Worm (Caenorhabditis elegans) whole organism, early embryonic: ENCODE results near the gene ztf-28.

Experiments used
- B0310.2 ChIP-seq: sonication (generic microtip); optimal IDR thresholded peaks from 2 replicates; lab custom pipeline; 2016; ENCODE audit warnings: mild to moderate bottlenecking, missing genetic modification characterization, missing compliant biosample characterization
- F13C5.2 ChIP-seq: sonication (generic microtip); optimal IDR thresholded peaks from 2 replicates; lab custom pipeline; 2017; ENCODE audit warnings: mild to moderate bottlenecking, missing genetic modification characterization, inconsistent platforms, missing compliant biosample characterization
- aly-1 ChIP-seq: sonication (generic microtip); optimal IDR thresholded peaks from 2 replicates; lab custom pipeline; 2016; ENCODE audit warnings: missing genetic modification characterization, missing compliant biosample characterization
- ama-1 ChIP-seq: fragments of 150-350 bp; optimal IDR thresholded peaks from 2 replicates; lab custom pipeline; 2014
- ceh-13 ChIP-seq: fragments of 200-800 bp; sonication (Bioruptor generic); optimal IDR thresholded peaks from 2 replicates; lab custom pipeline; 2018; ENCODE audit warnings: mild to moderate bottlenecking, missing genetic modification characterization, missing compliant biosample characterization
- ceh-36 ChIP-seq: sonication (generic microtip); optimal IDR thresholded peaks from 2 replicates; lab custom pipeline; 2016; ENCODE audit warnings: missing genetic modification characterization, inconsistent platforms, missing compliant biosample characterization
- ets-7 ChIP-seq: sonication (generic microtip); optimal IDR thresholded peaks from 2 replicates; lab custom pipeline; 2016; ENCODE audit warnings: missing genotype, missing genetic modification characterization, missing compliant biosample characterization
- flt-1 ChIP-seq: fragments of 200-800 bp; sonication (Bioruptor generic); IDR thresholded peaks from 2 replicates; pipeline ENCODE4 v1.3.6; 2022; ENCODE audit warnings: missing genetic modification characterization, missing compliant biosample characterization
- hmbx-1 ChIP-seq: sonication (generic microtip); optimal IDR thresholded peaks from 2 replicates; lab custom pipeline; 2016; ENCODE audit warnings: mild to moderate bottlenecking, missing genetic modification characterization, missing compliant biosample characterization
- hmg-4 ChIP-seq: fragments of 200-800 bp; sonication (Bioruptor generic); optimal IDR thresholded peaks from 2 replicates; lab custom pipeline; 2018; ENCODE audit warnings: mild to moderate bottlenecking, missing genetic modification characterization, missing compliant biosample characterization
- hnd-1 ChIP-seq: sonication (generic microtip); optimal IDR thresholded peaks from 2 replicates; lab custom pipeline; 2016; ENCODE audit warnings: missing genetic modification characterization, missing compliant biosample characterization
- pes-1 ChIP-seq: fragments of 200-800 bp; sonication (Bioruptor generic); IDR thresholded peaks from 2 replicates; pipeline ENCODE4 v1.3.6; 2022; ENCODE audit warnings: missing genetic modification reagents, missing genetic modification characterization, missing compliant biosample characterization
- scrt-1 ChIP-seq: fragments of 200-800 bp; sonication (Bioruptor generic); IDR thresholded peaks from 2 replicates; pipeline ENCODE4 v1.3.6; 2022; ENCODE audit warnings: missing genetic modification characterization, missing compliant biosample characterization
- sea-1 ChIP-seq: fragments of 200-800 bp; sonication (Bioruptor generic); conservative IDR thresholded peaks from 2 replicates; pipeline ENCODE4 v1.3.6; 2022; ENCODE audit warnings: missing genetic modification characterization, missing compliant biosample characterization
- tbx-11 ChIP-seq: fragments of 200-800 bp; sonication (Bioruptor generic); IDR thresholded peaks from 2 replicates; pipeline ENCODE4 v1.3.6; 2022; ENCODE audit warnings: missing genetic modification characterization, missing compliant biosample characterization
- tbx-37 ChIP-seq: fragments of 200-800 bp; sonication (Bioruptor generic); conservative IDR thresholded peaks from 2 replicates; pipeline ENCODE4 v1.3.6; 2022; ENCODE audit warnings: missing genetic modification reagents, missing genetic modification characterization, missing compliant biosample characterization
- tra-4 ChIP-seq: sonication (generic microtip); optimal IDR thresholded peaks from 2 replicates; lab custom pipeline; 2017; ENCODE audit warnings: missing genetic modification characterization, missing compliant biosample characterization

ztf-28 gene

ce11 chrV:2097653-2098052 lies 7.2 kb downstream of the ztf-28 start, which contains the start of gene clec-208:
TSS of gene clec-208 (plus strand) at chrV:2097953.
- TF ChIP-seq B0310.2 (tag; lab: Kevin White, UChicago) (no peak), ama-1 (lab: Kevin White, UChicago) (no peak), ets-7 (no peak), hmg-4 (no peak), F13C5.2 (no peak), pes-1 (GFP tag; lab: Robert Waterston, UW) (no peak), tbx-11 (GFP tag; lab: Robert Waterston, UW) (no peak), hmbx-1 (no peak)

- TF ChIP-seq tra-4 (tag; lab: Kevin White, UChicago) (no peak), tbx-37 (no peak), B0310.2 (tag; lab: Kevin White, UChicago) (no peak), ceh-13 (GFP tag; lab: Kevin White, UChicago) (no peak), F13C5.2 (no peak)
Measured at ce11 chrV:2099040-2099439, 8.6 kb downstream of the ztf-28 start, which contains the start of gene F36F12.7. TSS of gene F36F12.7 (plus strand) at chrV:2099340.

DNA sequence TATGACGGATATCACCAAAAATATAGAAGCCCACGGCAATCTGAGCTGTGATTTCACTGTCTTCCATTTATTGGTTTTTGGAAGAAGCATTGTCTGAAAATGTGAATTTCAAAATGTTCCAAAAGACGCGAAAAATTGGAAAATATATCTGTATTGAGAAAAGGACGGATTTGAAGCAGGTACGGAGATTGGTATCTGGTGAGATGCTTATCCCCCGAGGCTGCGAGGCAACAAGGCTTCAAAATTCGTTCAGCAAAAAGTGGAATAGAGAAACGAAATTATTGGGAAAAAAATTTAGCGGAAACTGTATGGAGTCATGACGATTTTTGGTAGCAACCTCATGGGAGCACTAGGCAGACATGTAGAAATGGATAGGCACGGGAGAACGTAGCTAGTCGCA lies 12.6 kb downstream of the ztf-28 start, which contains the start of gene F36F12.1:
Gene F36F12.1 (minus strand): TSS at position 101 of the 400 bp plus-strand sequence.
- TF ChIP-seq tbx-37 (no peak), hmbx-1 (no peak), ceh-13 (GFP tag; lab: Kevin White, UChicago) (no peak), flt-1 (GFP tag; lab: Robert Waterston, UW) (no peak), hmg-4 (no peak), tbx-11 (GFP tag; lab: Robert Waterston, UW) (no peak), F13C5.2 (no peak), aly-1 (tag; lab: Kevin White, UChicago) (no peak), sea-1 (GFP tag; lab: Robert Waterston, UW) (no peak), tra-4 (tag; lab: Kevin White, UChicago) (no peak), ama-1 (lab: Kevin White, UChicago) (no peak), B0310.2 (tag; lab: Kevin White, UChicago) (no peak), hnd-1 (no peak), ets-7 (no peak), pes-1 (GFP tag; lab: Robert Waterston, UW) (no peak), scrt-1 (no peak), ceh-36 (tag; lab: Kevin White, UChicago) (no peak)

- TF ChIP-seq F13C5.2 (no peak), hmg-4 (no peak), hnd-1 (no peak), flt-1 (GFP tag; lab: Robert Waterston, UW) (no peak), tbx-11 (GFP tag; lab: Robert Waterston, UW) (no peak), aly-1 (tag; lab: Kevin White, UChicago) (no peak), ceh-13 (GFP tag; lab: Kevin White, UChicago) (no peak), B0310.2 (tag; lab: Kevin White, UChicago) (no peak), ets-7 (no peak), ama-1 (lab: Kevin White, UChicago) (no peak), hmbx-1 (no peak), scrt-1 (no peak)
Measured at ce11 chrV:2105976-2106375, 15.5 kb downstream of the ztf-28 start, which contains the start of gene F22F7.4. TSS of gene F22F7.4 (minus strand) at chrV:2106076.

DNA sequence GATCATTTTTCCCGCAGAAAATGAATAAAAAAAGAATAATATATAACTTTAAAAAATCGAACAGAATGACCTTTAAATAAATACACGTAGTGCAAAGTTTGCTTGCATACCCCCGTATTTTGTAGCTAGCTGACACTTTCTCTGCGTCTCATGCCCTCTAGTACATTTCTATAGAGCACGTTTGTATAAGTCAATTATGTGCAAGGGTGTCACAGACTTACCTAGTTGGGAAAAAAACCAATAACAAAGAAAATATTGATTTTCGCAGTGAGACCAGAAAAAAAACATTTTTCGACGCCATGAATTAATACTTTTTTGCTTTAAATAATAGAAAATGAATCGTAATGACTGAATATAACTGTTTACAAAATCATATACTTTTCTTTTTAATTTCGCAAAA lies 18.8 kb downstream of the ztf-28 start, which contains the start of gene ckb-4:
Gene ckb-4 (minus strand): TSS at position 140 of the 400 bp plus-strand sequence.
- TF ChIP-seq B0310.2 (tag; lab: Kevin White, UChicago) (no peak), aly-1 (tag; lab: Kevin White, UChicago) (no peak), ceh-36 (tag; lab: Kevin White, UChicago) (no peak), scrt-1 (no peak), ets-7 (no peak), ama-1 (lab: Kevin White, UChicago) (no peak), hmbx-1 (no peak), flt-1 (GFP tag; lab: Robert Waterston, UW) (no peak), sea-1 (GFP tag; lab: Robert Waterston, UW) (no peak), ceh-13 (GFP tag; lab: Kevin White, UChicago) (no peak), tbx-37 (no peak), tra-4 (tag; lab: Kevin White, UChicago) (no peak), pes-1 (GFP tag; lab: Robert Waterston, UW) (no peak), hnd-1 (no peak), F13C5.2 (no peak), hmg-4 (no peak)

ce11 chrV:2110368-2110767 lies 19.9 kb downstream of the ztf-28 start, which contains the start of gene F22F7.3:
TSS of gene F22F7.3 (plus strand) at chrV:2110668.
- TF ChIP-seq tra-4 (tag; lab: Kevin White, UChicago) (no peak), ets-7 (no peak), hmg-4 (no peak), flt-1 (GFP tag; lab: Robert Waterston, UW) (no peak), pes-1 (GFP tag; lab: Robert Waterston, UW) (no peak), ceh-36 (tag; lab: Kevin White, UChicago) (no peak), hmbx-1 (no peak), tbx-37 (no peak), ceh-13 (GFP tag; lab: Kevin White, UChicago) (no peak), sea-1 (GFP tag; lab: Robert Waterston, UW) (no peak), B0310.2 (tag; lab: Kevin White, UChicago) (no peak)

ce11 chrV:2118574-2118973 lies 28.1 kb downstream of the ztf-28 start, which contains the start of gene bgnt-1.2:
TSS of gene bgnt-1.2 (minus strand) at chrV:2118674.
- TF ChIP-seq tbx-11 (GFP tag; lab: Robert Waterston, UW) (no peak), sea-1 (GFP tag; lab: Robert Waterston, UW) (no peak), flt-1 (GFP tag; lab: Robert Waterston, UW) (no peak), ceh-36 (tag; lab: Kevin White, UChicago) (no peak), scrt-1 (no peak), hmg-4 (no peak), F13C5.2 (no peak), ama-1 (lab: Kevin White, UChicago) (no peak), tbx-37 (no peak), hnd-1 (no peak), aly-1 (tag; lab: Kevin White, UChicago) (no peak)

DNA sequence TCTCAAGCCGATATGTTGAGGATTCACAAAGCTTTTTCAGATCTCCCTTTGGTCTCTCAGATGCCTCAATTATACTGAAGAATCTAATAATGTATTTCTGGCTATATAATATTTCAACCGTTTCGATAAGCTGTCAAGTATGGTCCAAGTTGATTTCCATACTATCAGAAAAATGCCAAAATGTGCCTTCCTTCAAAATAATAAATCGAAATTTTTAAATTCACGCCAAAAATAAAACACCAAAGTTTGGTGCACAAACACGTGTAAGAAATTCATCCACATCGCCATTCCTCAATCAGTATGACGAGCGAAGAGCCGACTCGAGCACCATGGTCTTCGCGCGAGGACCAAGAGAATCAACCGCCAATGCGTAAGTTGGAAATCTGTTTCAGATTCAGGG lies 29.1 kb downstream of the ztf-28 start, which contains the start of gene F22F7.11:
Gene F22F7.11 (plus strand): TSS at position 301 of the 400 bp plus-strand sequence.
- no peak for TF ChIP-seq F13C5.2
- no peak for TF ChIP-seq B0310.2 (tag; lab: Kevin White, UChicago)
- no peak for TF ChIP-seq ets-7
